Worm (Caenorhabditis elegans) whole organism, mixed stage, embryonic: ENCODE measurements around the gene sec-5.

Source experiments
- M03D4.4 ChIP-seq: sonication (generic microtip); optimal IDR thresholded peaks from 2 replicates; lab custom pipeline; 2017; ENCODE audit warnings: mild to moderate bottlenecking, missing genetic modification characterization, missing compliant biosample characterization
- bed-3 ChIP-seq: fragments of 200-800 bp; sonication (Bioruptor generic); optimal IDR thresholded peaks from 3 replicates; lab custom pipeline; 2018; ENCODE audit warnings: mild to moderate bottlenecking, missing genetic modification characterization, moderate library complexity, missing compliant biosample characterization
- ceh-39 ChIP-seq: fragments of 150-350 bp; optimal IDR thresholded peaks from 2 replicates; lab custom pipeline; 2014; ENCODE audit warnings: missing biosample characterization, missing genetic modification characterization
- ceh-83 ChIP-seq: fragments of 200-800 bp; sonication (Bioruptor generic); optimal IDR thresholded peaks from 2 replicates; lab custom pipeline; 2018; ENCODE audit warnings: mild to moderate bottlenecking, missing genetic modification characterization, missing compliant biosample characterization
- ces-1 ChIP-seq: fragments of 150-350 bp; optimal IDR thresholded peaks from 2 replicates; lab custom pipeline; 2014; ENCODE audit warnings: missing biosample characterization, missing genetic modification reagents, missing genetic modification characterization
- cnd-1 ChIP-seq: fragments of 200-800 bp; sonication (Bioruptor generic); optimal IDR thresholded peaks from 2 replicates; lab custom pipeline; 2018; ENCODE audit warnings: mild to moderate bottlenecking, missing genetic modification characterization, missing compliant biosample characterization
- drap-1 ChIP-seq: fragments of 200-800 bp; sonication (Bioruptor generic); optimal IDR thresholded peaks from 3 replicates; lab custom pipeline; 2018; ENCODE audit warnings: mild to moderate bottlenecking, missing genetic modification characterization, missing compliant biosample characterization
- elt-1 ChIP-seq: sonication (generic microtip); optimal IDR thresholded peaks from 2 replicates; lab custom pipeline; 2017; ENCODE audit warnings: missing genetic modification characterization, mild to moderate bottlenecking, missing compliant biosample characterization, antibody characterized with exemption, moderate library complexity, borderline replicate concordance; ENCODE audit not compliant: insufficient read depth
- elt-3 ChIP-seq: fragments of 150-350 bp; optimal IDR thresholded peaks from 2 replicates; lab custom pipeline; 2014; ENCODE audit warnings: missing biosample characterization, missing genetic modification characterization
- flh-1 ChIP-seq: fragments of 200-800 bp; sonication (Bioruptor generic); optimal IDR thresholded peaks from 2 replicates; lab custom pipeline; 2018; ENCODE audit warnings: mild to moderate bottlenecking, missing genetic modification characterization, moderate library complexity, missing compliant biosample characterization
- ham-2 ChIP-seq: fragments of 200-800 bp; sonication (Bioruptor generic); optimal IDR thresholded peaks from 2 replicates; lab custom pipeline; 2018; ENCODE audit warnings: mild to moderate bottlenecking, missing genetic modification characterization, missing compliant biosample characterization
- hlh-1 ChIP-seq: fragments of 150-350 bp; optimal IDR thresholded peaks from 2 replicates; lab custom pipeline; 2014; ENCODE audit warnings: missing biosample characterization, missing genetic modification reagents, missing genetic modification characterization
- lin-13 ChIP-seq: fragments of 150-350 bp; optimal IDR thresholded peaks from 2 replicates; lab custom pipeline; 2014; ENCODE audit warnings: missing biosample characterization, missing genetic modification characterization
- lsy-2 ChIP-seq: fragments of 150-350 bp; optimal IDR thresholded peaks from 2 replicates; lab custom pipeline; 2014; ENCODE audit warnings: missing biosample characterization, missing genetic modification characterization
- mab-5 ChIP-seq: fragments of 150-350 bp; optimal IDR thresholded peaks from 2 replicates; lab custom pipeline; 2014; ENCODE audit warnings: missing biosample characterization, missing genetic modification characterization
- mls-2 ChIP-seq: sonication (generic microtip); optimal IDR thresholded peaks from 2 replicates; lab custom pipeline; 2016; ENCODE audit warnings: mild to moderate bottlenecking, missing genetic modification characterization, moderate library complexity, missing compliant biosample characterization
- nhr-12 ChIP-seq: fragments of 150-350 bp; optimal IDR thresholded peaks from 2 replicates; lab custom pipeline; 2014; ENCODE audit warnings: missing biosample characterization, missing genetic modification characterization
- nhr-2 ChIP-seq: fragments of 150-350 bp; optimal IDR thresholded peaks from 2 replicates; lab custom pipeline; 2014; ENCODE audit warnings: missing biosample characterization, missing genetic modification characterization
- nhr-237 ChIP-seq: fragments of 150-350 bp; optimal IDR thresholded peaks from 2 replicates; lab custom pipeline; 2014; ENCODE audit warnings: missing biosample characterization, missing genetic modification characterization
- nhr-28 ChIP-seq: fragments of 150-350 bp; optimal IDR thresholded peaks from 2 replicates; lab custom pipeline; 2014; ENCODE audit warnings: missing biosample characterization, missing genetic modification characterization
- nhr-76 ChIP-seq: sonication (generic microtip); optimal IDR thresholded peaks from 2 replicates; lab custom pipeline; 2017; ENCODE audit warnings: missing biosample characterization, missing genetic modification characterization
- pha-4 ChIP-seq: fragments of 150-350 bp; optimal IDR thresholded peaks from 2 replicates; lab custom pipeline; 2018; ENCODE audit warnings: missing biosample characterization, missing genetic modification reagents, missing genetic modification characterization
- sem-2 ChIP-seq: fragments of 200-800 bp; sonication (Bioruptor generic); optimal IDR thresholded peaks from 2 replicates; lab custom pipeline; 2018; ENCODE audit warnings: mild to moderate bottlenecking, missing genetic modification characterization, missing compliant biosample characterization
- sptf-1 ChIP-seq: sonication (generic microtip); optimal IDR thresholded peaks from 2 replicates; lab custom pipeline; 2017; ENCODE audit warnings: mild to moderate bottlenecking, missing genetic modification characterization, moderate library complexity, missing compliant biosample characterization
- tbx-8 ChIP-seq: fragments of 200-800 bp; sonication (Bioruptor generic); optimal IDR thresholded peaks from 2 replicates; lab custom pipeline; 2018; ENCODE audit warnings: mild to moderate bottlenecking, missing genetic modification characterization, moderate library complexity, missing compliant biosample characterization
- unc-120 ChIP-seq: sonication (generic microtip); optimal IDR thresholded peaks from 2 replicates; lab custom pipeline; 2017; ENCODE audit warnings: missing genetic modification characterization, missing compliant biosample characterization; ENCODE audit not compliant: poor library complexity, severe bottlenecking
- unc-39 ChIP-seq: fragments of 150-350 bp; optimal IDR thresholded peaks from 2 replicates; lab custom pipeline; 2014; ENCODE audit warnings: missing biosample characterization, missing genetic modification characterization
- zip-8 ChIP-seq: fragments of 150-350 bp; optimal IDR thresholded peaks from 2 replicates; lab custom pipeline; 2014; ENCODE audit warnings: missing biosample characterization, missing genetic modification characterization
- ztf-11 ChIP-seq: fragments of 150-350 bp; optimal IDR thresholded peaks from 2 replicates; lab custom pipeline; 2014; ENCODE audit warnings: missing biosample characterization, missing genetic modification characterization

sec-5 gene

ce11 chrII:9165762-9166460, 11.0 kb downstream of the sec-5 start, which contains the start of gene W07A12.8:
TSS of gene W07A12.8 (minus strand) at chrII:9165812.
- TF ChIP-seq ces-1 (peak; percentile 43), lsy-2 (no peak), cnd-1 (tag; lab: Kevin White, UChicago) (no peak)

ce11 chrII:9163348-9163747, 13.6 kb downstream of the sec-5 start:
- no peak for TF ChIP-seq zip-8 (tag; lab: Kevin White, UChicago)
- no peak for TF ChIP-seq ceh-39 (tag; lab: Kevin White, UChicago)
- no peak for TF ChIP-seq nhr-28 (tag; lab: Kevin White, UChicago)
- no peak for TF ChIP-seq nhr-237
- TF ChIP-seq nhr-76, result no peak
- TF ChIP-seq mls-2 (tag; lab: Kevin White, UChicago), result no peak
- no peak for TF ChIP-seq nhr-2 (tag; lab: Kevin White, UChicago)
- TF ChIP-seq ceh-83 (GFP tag; lab: Kevin White, UChicago), result no peak
- TF ChIP-seq M03D4.4, result no peak
- TF ChIP-seq unc-39, result no peak
- no peak for TF ChIP-seq hlh-1
- TF ChIP-seq sptf-1 (tag; lab: Kevin White, UChicago), result no peak

DNA sequence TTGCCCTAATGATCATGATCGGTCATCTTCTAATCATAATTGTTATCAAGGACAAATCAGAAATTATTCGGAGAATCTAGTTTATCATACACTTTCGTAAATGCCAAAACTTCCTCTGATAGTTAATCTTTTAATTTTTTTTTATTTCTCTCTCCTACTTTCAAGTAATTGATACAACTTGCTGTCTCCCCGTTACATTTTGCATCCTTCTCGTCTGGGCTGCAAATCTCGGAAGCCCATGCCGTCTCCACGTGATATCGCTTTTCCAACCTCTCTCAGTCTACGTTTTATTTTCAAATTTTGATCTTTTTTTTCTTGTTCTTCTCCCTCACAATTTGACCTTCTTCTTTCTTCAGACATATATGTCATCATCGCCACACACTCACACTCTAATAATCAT, 15.9 kb downstream of the sec-5 start, which contains the start of gene rhy-1:
rhy-1 (plus strand) TSS at position 357 of the 400 bp plus-strand sequence.
- no peak for TF ChIP-seq elt-1
- peak; percentile 42 for TF ChIP-seq elt-3 (tag; lab: Kevin White, UChicago)

- TF ChIP-seq nhr-12 (tag; lab: Kevin White, UChicago), result no peak
- no peak for TF ChIP-seq mab-5 (tag; lab: Kevin White, UChicago)
- no peak for TF ChIP-seq ces-1
- peak; percentile 71 for TF ChIP-seq elt-3 (tag; lab: Kevin White, UChicago)
- TF ChIP-seq cnd-1 (tag; lab: Kevin White, UChicago), result no peak
Measured at ce11 chrII:9160197-9160806, 16.6 kb downstream of the sec-5 start.

- TF ChIP-seq nhr-28 (tag; lab: Kevin White, UChicago), result no peak
- no peak for TF ChIP-seq nhr-2 (tag; lab: Kevin White, UChicago)
- TF ChIP-seq lsy-2, result no peak
- no peak for TF ChIP-seq lin-13 (tag; lab: Kevin White, UChicago)
- TF ChIP-seq tbx-8 (GFP tag; lab: Kevin White, UChicago), result no peak
- TF ChIP-seq ceh-39 (tag; lab: Kevin White, UChicago), result no peak
- no peak for TF ChIP-seq bed-3 (GFP tag; lab: Kevin White, UChicago)
- TF ChIP-seq ceh-83 (GFP tag; lab: Kevin White, UChicago), result no peak
- TF ChIP-seq pha-4 (tag; lab: Kevin White, UChicago), result no peak
- no peak for TF ChIP-seq drap-1 (GFP tag; lab: Kevin White, UChicago)
Measured at ce11 chrII:9158029-9158428, 18.9 kb downstream of the sec-5 start, which contains the start of gene oac-54. TSS of gene oac-54 (plus strand) at chrII:9158111.

- TF ChIP-seq hlh-1, result no peak
- TF ChIP-seq lin-13 (tag; lab: Kevin White, UChicago), result no peak
- TF ChIP-seq ztf-11 (tag; lab: Kevin White, UChicago), result no peak
- no peak for TF ChIP-seq zip-8 (tag; lab: Kevin White, UChicago)
- no peak for TF ChIP-seq nhr-76
- no peak for TF ChIP-seq ham-2 (GFP tag; lab: Kevin White, UChicago)
- TF ChIP-seq ceh-83 (GFP tag; lab: Kevin White, UChicago), result no peak
- TF ChIP-seq nhr-237, result no peak
- no peak for TF ChIP-seq sptf-1 (tag; lab: Kevin White, UChicago)
- TF ChIP-seq mab-5 (tag; lab: Kevin White, UChicago), result no peak
- no peak for TF ChIP-seq bed-3 (GFP tag; lab: Kevin White, UChicago)
- TF ChIP-seq nhr-28 (tag; lab: Kevin White, UChicago), result no peak
- no peak for TF ChIP-seq flh-1 (GFP tag; lab: Kevin White, UChicago)
- TF ChIP-seq lsy-2, result no peak
- TF ChIP-seq sem-2 (GFP tag; lab: Kevin White, UChicago), result no peak
- no peak for TF ChIP-seq tbx-8 (GFP tag; lab: Kevin White, UChicago)
- TF ChIP-seq unc-120 (tag; lab: Kevin White, UChicago), result no peak
- TF ChIP-seq, all 35 proteins: peak for 0
Measured at ce11 chrII:9157125-9157524, 19.8 kb downstream of the sec-5 start.
